Comparison of ENCODE assay signal across 2 worm cellular contexts in genomic region chrIV:3515412-3516046, ce11.
TF ChIP-seq lines count a peak whose summit lies in the region.

No protein-coding gene starts in this region.

TF ChIP-seq in whole organism, L2 larva, 48 proteins besides CTCF, POLR2A, EP300 and RAD21 (continued from another document):
- TF ChIP-seq peb-1 (tag; optimal IDR thresholded peaks at IDR 0.05; lab: Kevin White, UChicago) (no peak), lin-11 (tag; optimal IDR thresholded peaks at IDR 0.05; lab: Kevin White, UChicago) (peak; percentile 63), elt-1 (tag; optimal IDR thresholded peaks at IDR 0.05; lab: Kevin White, UChicago) (no peak), nhr-6 (tag; optimal IDR thresholded peaks at IDR 0.05; lab: Kevin White, UChicago) (no peak), unc-39 (tag; optimal IDR thresholded peaks at IDR 0.05; lab: Kevin White, UChicago) (no peak), nhr-25 (tag; optimal IDR thresholded peaks at IDR 0.05; lab: Kevin White, UChicago) (no peak), alr-1 (tag; optimal IDR thresholded peaks at IDR 0.05; lab: Kevin White, UChicago) (no peak), crh-2 (tag; optimal IDR thresholded peaks at IDR 0.05; lab: Kevin White, UChicago) (peak; percentile 69), snpc-4 (tag; optimal IDR thresholded peaks at IDR 0.05; lab: Kevin White, UChicago) (peak; percentile 22), nhr-11 (tag; optimal IDR thresholded peaks at IDR 0.05; lab: Kevin White, UChicago) (no peak), blmp-1 (tag; optimal IDR thresholded peaks at IDR 0.05; lab: Kevin White, UChicago; ENCODE audit: insufficient read depth) (no peak), lin-13 (GFP tag; optimal IDR thresholded peaks at IDR 0.05; lab: Kevin White, UChicago) (peak; percentile 13), mdl-1 (tag; optimal IDR thresholded peaks at IDR 0.05; lab: Kevin White, UChicago) (peak in 1 of 2 experiments; percentile 14), ama-1 (optimal IDR thresholded peaks at IDR 0.05; lab: Kevin White, UChicago) (no peak), mbf-1 (tag; optimal IDR thresholded peaks at IDR 0.05; lab: Kevin White, UChicago) (no peak), ceh-16 (tag; optimal IDR thresholded peaks at IDR 0.05; lab: Kevin White, UChicago) (no peak), nhr-237 (tag; optimal IDR thresholded peaks at IDR 0.05; lab: Kevin White, UChicago) (no peak), sma-3 (GFP tag; optimal IDR thresholded peaks at IDR 0.05; lab: Kevin White, UChicago) (no peak), nhr-12 (tag; optimal IDR thresholded peaks at IDR 0.05; lab: Kevin White, UChicago) (no peak), F13H6.1 (tag; optimal IDR thresholded peaks at IDR 0.05; lab: Kevin White, UChicago) (peak; percentile 86), skn-1 (tag; optimal IDR thresholded peaks at IDR 0.05; lab: Kevin White, UChicago) (no peak), sem-4 (tag; optimal IDR thresholded peaks at IDR 0.05; lab: Kevin White, UChicago) (no peak), lsy-2 (tag; optimal IDR thresholded peaks at IDR 0.05; lab: Kevin White, UChicago) (peak in 1 of 2 experiments; percentile 60), dmd-4 (tag; optimal IDR thresholded peaks at IDR 0.05; lab: Kevin White, UChicago) (no peak)

TF ChIP-seq in whole organism, L4 larva, 104 proteins besides CTCF, POLR2A, EP300 and RAD21 (continued from another document):
- TF ChIP-seq egl-27 (tag; optimal IDR thresholded peaks at IDR 0.05; lab: Kevin White, UChicago) (no peak), tag-97 (GFP tag; IDR thresholded peaks at IDR 0.05; lab: Robert Waterston, UW) (no peak), lin-15B (tag; optimal IDR thresholded peaks at IDR 0.05; lab: Kevin White, UChicago) (no peak), mes-2 (tag; optimal IDR thresholded peaks at IDR 0.05; lab: Kevin White, UChicago; ENCODE audit: poor library complexity, severe bottlenecking) (peak; percentile 68), tra-1 (GFP tag; IDR thresholded peaks at IDR 0.05; lab: Robert Waterston, UW) (no peak), duxl-1 (tag; optimal IDR thresholded peaks at IDR 0.05; lab: Kevin White, UChicago; ENCODE audit: poor library complexity) (no peak), zip-2 (tag; optimal IDR thresholded peaks at IDR 0.05; lab: Kevin White, UChicago) (no peak), daf-19 (GFP tag; conservative IDR thresholded peaks at IDR 0.05; lab: Robert Waterston, UW) (no peak), ama-1 (optimal IDR thresholded peaks at IDR 0.05; lab: Kevin White, UChicago) (no peak), ces-1 (GFP tag; optimal IDR thresholded peaks at IDR 0.05; lab: Kevin White, UChicago) (no peak), aly-2 (tag; optimal IDR thresholded peaks at IDR 0.05; lab: Kevin White, UChicago) (no peak), mdt-29 (GFP tag; IDR thresholded peaks at IDR 0.05; lab: Robert Waterston, UW) (no peak), ZK337.2 (GFP tag; IDR thresholded peaks at IDR 0.05; lab: Robert Waterston, UW) (no peak), madf-9 (GFP tag; conservative IDR thresholded peaks at IDR 0.05; lab: Robert Waterston, UW) (no peak), gei-8 (GFP tag; optimal IDR thresholded peaks at IDR 0.05; lab: Kevin White, UChicago) (no peak), hif-1 (tag; optimal IDR thresholded peaks at IDR 0.05; lab: Kevin White, UChicago) (peak in 1 of 2 experiments; percentile 13), ceh-20 (GFP tag; IDR thresholded peaks at IDR 0.05; lab: Robert Waterston, UW) (no peak), hlh-11 (tag; optimal IDR thresholded peaks at IDR 0.05; lab: Kevin White, UChicago) (peak; percentile 51), vab-7 (GFP tag; IDR thresholded peaks at IDR 0.05; lab: Robert Waterston, UW) (no peak), Y48G9A.11 (GFP tag; IDR thresholded peaks at IDR 0.05; lab: Robert Waterston, UW) (no peak), spr-3 (GFP tag; optimal IDR thresholded peaks at IDR 0.05; lab: Kevin White, UChicago) (no peak), fos-1 (tag; optimal IDR thresholded peaks at IDR 0.05; lab: Kevin White, UChicago) (no peak), T20F7.1 (GFP tag; optimal IDR thresholded peaks at IDR 0.05; lab: Kevin White, UChicago) (no peak), mep-1 (tag; optimal IDR thresholded peaks at IDR 0.05; lab: Kevin White, UChicago) (peak; percentile 60), Y75B8A.6 (GFP tag; IDR thresholded peaks at IDR 0.05; lab: Robert Waterston, UW) (no peak), snpc-1.2 (GFP tag; IDR thresholded peaks at IDR 0.05; lab: Robert Waterston, UW) (no peak), nhr-76 (tag; optimal IDR thresholded peaks at IDR 0.05; lab: Kevin White, UChicago) (no peak), F26F4.8 (GFP tag; conservative IDR thresholded peaks at IDR 0.05; lab: Robert Waterston, UW) (no peak), pqm-1 (tag; optimal IDR thresholded peaks at IDR 0.05; lab: Kevin White, UChicago) (no peak), nhr-28 (tag; optimal IDR thresholded peaks at IDR 0.05; lab: Kevin White, UChicago) (peak; percentile 18), unc-130 (GFP tag; optimal IDR thresholded peaks at IDR 0.05; lab: Kevin White, UChicago) (no peak), skn-1 (tag; optimal IDR thresholded peaks at IDR 0.05; lab: Kevin White, UChicago) (no peak), daf-16 (GFP tag; optimal IDR thresholded peaks at IDR 0.05; lab: Kevin White, UChicago) (no peak), daf-16 (tag; optimal IDR thresholded peaks at IDR 0.05; lab: Kevin White, UChicago) (no peak), Y5F2A.4 (GFP tag; optimal IDR thresholded peaks at IDR 0.05; lab: Kevin White, UChicago) (no peak), nhr-10 (tag; optimal IDR thresholded peaks at IDR 0.05; lab: Kevin White, UChicago) (no peak), arid-1 (GFP tag; conservative IDR thresholded peaks at IDR 0.05; lab: Robert Waterston, UW) (no peak), mxl-3 (GFP tag; optimal IDR thresholded peaks at IDR 0.05; lab: Kevin White, UChicago) (peak; percentile 43), attf-4 (tag; optimal IDR thresholded peaks at IDR 0.05; lab: Kevin White, UChicago) (no peak), nhr-77 (tag; optimal IDR thresholded peaks at IDR 0.05; lab: Kevin White, UChicago) (no peak), lin-13 (GFP tag; optimal IDR thresholded peaks at IDR 0.05; lab: Kevin White, UChicago) (no peak), nhr-111 (GFP tag; optimal IDR thresholded peaks at IDR 0.05; lab: Kevin White, UChicago) (no peak), nhr-237 (tag; optimal IDR thresholded peaks at IDR 0.05; lab: Kevin White, UChicago) (no peak), lin-39 (tag; optimal IDR thresholded peaks at IDR 0.05; lab: Kevin White, UChicago) (no peak), mdl-1 (tag; optimal IDR thresholded peaks at IDR 0.05; lab: Kevin White, UChicago) (peak in 1 of 2 experiments; percentile 13), F44E2.7 (GFP tag; IDR thresholded peaks at IDR 0.05; lab: Robert Waterston, UW) (no peak), zfp-3 (GFP tag; conservative IDR thresholded peaks at IDR 0.05; lab: Robert Waterston, UW) (no peak), lin-29 (GFP tag; IDR thresholded peaks at IDR 0.05; lab: Robert Waterston, UW) (no peak), nhr-41 (GFP tag; IDR thresholded peaks at IDR 0.05; lab: Robert Waterston, UW) (no peak), F49E8.2 (tag; optimal IDR thresholded peaks at IDR 0.05; lab: Kevin White, UChicago; ENCODE audit: borderline replicate concordance) (no peak), zip-11 (GFP tag; IDR thresholded peaks at IDR 0.05; lab: Robert Waterston, UW) (no peak), ceh-62 (tag; optimal IDR thresholded peaks at IDR 0.05; lab: Kevin White, UChicago) (no peak), lin-1 (GFP tag; IDR thresholded peaks at IDR 0.05; lab: Robert Waterston, UW) (no peak), jun-1 (tag; optimal IDR thresholded peaks at IDR 0.05; lab: Kevin White, UChicago) (no peak), sdz-12 (GFP tag; optimal IDR thresholded peaks at IDR 0.05; lab: Kevin White, UChicago) (no peak), lim-7 (GFP tag; IDR thresholded peaks at IDR 0.05; lab: Robert Waterston, UW) (0 out of 2 replicates have a peak, but pooled peaks have one; percentile 33), cey-2 (tag; optimal IDR thresholded peaks at IDR 0.05; lab: Kevin White, UChicago; ENCODE audit: borderline replicate concordance, insufficient read depth) (no peak), F37D6.2 (tag; optimal IDR thresholded peaks at IDR 0.05; lab: Kevin White, UChicago) (no peak), lin-38 (GFP tag; IDR thresholded peaks at IDR 0.05; lab: Robert Waterston, UW) (peak; percentile 48; the same call in 1 of the 2 replicates), ztf-7 (tag; optimal IDR thresholded peaks at IDR 0.05; lab: Kevin White, UChicago) (no peak), dpl-1 (GFP tag; optimal IDR thresholded peaks at IDR 0.05; lab: Kevin White, UChicago) (peak; percentile 42), daf-8 (GFP tag; IDR thresholded peaks at IDR 0.05; lab: Robert Waterston, UW) (no peak), ceh-44 (GFP tag; IDR thresholded peaks at IDR 0.05; lab: Robert Waterston, UW) (0 out of 2 replicates have a peak, but pooled peaks have one; percentile 6), pha-4 (GFP tag; IDR thresholded peaks at IDR 0.05; lab: Robert Waterston, UW) (no peak), pha-4 (tag; optimal IDR thresholded peaks at IDR 0.05; lab: Kevin White, UChicago) (no peak), nhr-25 (tag; optimal IDR thresholded peaks at IDR 0.05; lab: Kevin White, UChicago; ENCODE audit: borderline replicate concordance, insufficient read depth) (no peak), dmd-6 (GFP tag; IDR thresholded peaks at IDR 0.05; lab: Robert Waterston, UW) (peak; percentile 36; the same call in 1 of the 2 replicates), dmd-8 (GFP tag; IDR thresholded peaks at IDR 0.05; lab: Robert Waterston, UW) (no peak), dmd-9 (GFP tag; IDR thresholded peaks at IDR 0.05; lab: Robert Waterston, UW) (no peak), daf-12 (tag; optimal IDR thresholded peaks at IDR 0.05; lab: Kevin White, UChicago) (no peak), ztf-11 (tag; optimal IDR thresholded peaks at IDR 0.05; lab: Kevin White, UChicago) (no peak), D1046.2 (GFP tag; IDR thresholded peaks at IDR 0.05; lab: Robert Waterston, UW) (no peak), ceh-82 (tag; optimal IDR thresholded peaks at IDR 0.05; lab: Kevin White, UChicago) (no peak), nhr-11 (tag; optimal IDR thresholded peaks at IDR 0.05; lab: Kevin White, UChicago) (no peak), fkh-10 (GFP tag; optimal IDR thresholded peaks at IDR 0.05; lab: Kevin White, UChicago) (peak; percentile 28), nhr-42 (GFP tag; IDR thresholded peaks at IDR 0.05; lab: Robert Waterston, UW) (no peak), nhr-48 (tag; optimal IDR thresholded peaks at IDR 0.05; lab: Kevin White, UChicago) (no peak), saeg-2 (GFP tag; IDR thresholded peaks at IDR 0.05; lab: Robert Waterston, UW) (no peak), madf-5 (GFP tag; IDR thresholded peaks at IDR 0.05; lab: Robert Waterston, UW) (no peak), aha-1 (tag; lab: Kevin White, UChicago) (peak; percentile 47), zfp-2 (tag; optimal IDR thresholded peaks at IDR 0.05; lab: Kevin White, UChicago) (no peak), egl-43 (GFP tag; IDR thresholded peaks at IDR 0.05; lab: Robert Waterston, UW) (peak; percentile 68; the same call in 1 of the 2 replicates), unc-39 (tag; optimal IDR thresholded peaks at IDR 0.05; lab: Kevin White, UChicago) (no peak), nhr-6 (tag; optimal IDR thresholded peaks at IDR 0.05; lab: Kevin White, UChicago) (no peak)
